Worm (Caenorhabditis elegans) whole organism, L1 larva: ENCODE measurements around the gene F57A8.1.

Experiments used
- ces-1 ChIP-seq: fragments of 150-350 bp; optimal IDR thresholded peaks from 2 replicates; lab custom pipeline; 2014; ENCODE audit warnings: missing biosample characterization, missing genetic modification reagents, missing genetic modification characterization
- nhr-77 ChIP-seq: fragments of 150-350 bp; optimal IDR thresholded peaks from 2 replicates; lab custom pipeline; 2014; ENCODE audit warnings: missing biosample characterization, missing genetic modification characterization
- rnt-1 ChIP-seq: sonication (generic microtip); optimal IDR thresholded peaks from 2 replicates; lab custom pipeline; 2016; ENCODE audit warnings: mild to moderate bottlenecking, missing genetic modification characterization, moderate library complexity, missing compliant biosample characterization
- unc-86 ChIP-seq: sonication (generic microtip); optimal IDR thresholded peaks from 2 replicates; lab custom pipeline; 2016; ENCODE audit warnings: missing genetic modification characterization, missing compliant biosample characterization

DNA sequence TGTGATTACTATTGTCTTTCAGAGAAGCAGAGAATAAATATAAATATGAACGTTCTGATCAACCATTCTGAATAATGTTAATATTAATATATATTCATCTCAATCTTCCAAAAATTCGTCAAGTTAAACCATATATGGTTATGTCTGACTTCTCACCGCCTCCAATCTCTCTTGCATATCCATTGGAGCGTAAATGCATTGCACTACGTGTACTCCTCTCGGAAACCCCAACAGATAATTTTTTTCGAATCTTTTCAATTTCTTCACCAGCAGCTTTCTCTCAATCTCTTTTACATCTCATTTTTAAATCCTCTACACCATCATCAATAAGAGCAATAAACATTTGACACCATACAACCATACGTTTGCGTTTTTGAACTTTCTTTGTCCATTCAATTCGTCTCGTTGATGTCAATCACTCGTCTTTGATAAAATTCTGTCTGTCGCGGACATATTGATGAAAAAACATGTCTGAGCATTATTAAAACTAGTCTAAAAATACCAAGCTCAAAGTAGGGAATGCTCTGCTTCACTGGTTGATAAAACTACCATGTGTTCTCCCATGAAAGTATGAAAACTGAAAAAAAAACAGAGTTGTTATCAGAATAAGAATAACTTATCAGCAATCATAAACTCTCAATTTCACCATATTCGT lies 33.7 kb upstream of the F57A8.1 start:
- peak; percentile 71 for TF ChIP-seq rnt-1 (tag; lab: Kevin White, UChicago)
- peak; percentile 31 for TF ChIP-seq nhr-77 (tag; lab: Kevin White, UChicago)
- no peak for TF ChIP-seq ces-1
- TF ChIP-seq unc-86 (tag; lab: Kevin White, UChicago): no peak
